Fruit fly (Drosophila melanogaster): ENCODE measurements around the gene CG17026.

Gene CG17026

dm6 chr3L:16004401-16005237 lies 29.5 kb downstream of the CG17026 start, which contains the start of the genes hzg and mRpS31 (continued):
- TF ChIP-seq CG4707 (GFP tag; optimal IDR thresholded peaks at IDR 0.05) (no peak), Blimp-1 (GFP tag; optimal IDR thresholded peaks at IDR 0.05) (peak; percentile 65), B-H1 (GFP tag; IDR thresholded peaks at IDR 0.05) (no peak), Deaf1 (tag; optimal IDR thresholded peaks at IDR 0.05) (peak; percentile 25), YL-1 (GFP tag; optimal IDR thresholded peaks at IDR 0.05) (peak; percentile 35), Elba2 (GFP tag; optimal IDR thresholded peaks at IDR 0.05) (no peak), CG4404 (GFP tag; IDR thresholded peaks at IDR 0.05) (peak; percentile 41), MTF-1 (GFP tag; optimal IDR thresholded peaks at IDR 0.05; ENCODE audit: borderline replicate concordance) (no peak), tap (tag; optimal IDR thresholded peaks at IDR 0.05) (peak; percentile 22), Hmx (GFP tag; optimal IDR thresholded peaks at IDR 0.05) (peak; percentile 22), Ada2b (GFP tag; IDR thresholded peaks at IDR 0.05) (peak; percentile 33), CG32532 (GFP tag; IDR thresholded peaks at IDR 0.05) (peak; percentile 51), pho (GFP tag; optimal IDR thresholded peaks at IDR 0.05) (peak; percentile 60), C15 (GFP tag; IDR thresholded peaks at IDR 0.05) (no peak), otp (GFP tag; IDR thresholded peaks at IDR 0.05) (no peak), CG1024 (GFP tag; IDR thresholded peaks at IDR 0.05) (no peak), Mes4 (GFP tag; optimal IDR thresholded peaks at IDR 0.05) (no peak), HLH4C (GFP tag; IDR thresholded peaks at IDR 0.05; ENCODE audit: partially characterized antibody) (no peak), dysf (GFP tag; IDR thresholded peaks at IDR 0.05) (peak; percentile 46; the same call in 1 of the 3 replicates), vnd (GFP tag; IDR thresholded peaks at IDR 0.05; ENCODE audit: partially characterized antibody) (no peak), Gug (GFP tag; IDR thresholded peaks at IDR 0.05) (peak; percentile 19; the same call in 1 of the 4 replicates), fd96Cb (tag; optimal IDR thresholded peaks at IDR 0.05) (peak; percentile 45), CG17385 (GFP tag; optimal IDR thresholded peaks at IDR 0.05) (peak; percentile 26), CG3838 (GFP tag; optimal IDR thresholded peaks at IDR 0.05) (peak; percentile 32), ewg (GFP tag; optimal IDR thresholded peaks at IDR 0.05) (no peak), CG1233 (GFP tag; optimal IDR thresholded peaks at IDR 0.05) (peak; percentile 45), D (optimal IDR thresholded peaks at IDR 0.05) (no peak), D (GFP tag; optimal IDR thresholded peaks at IDR 0.05) (peak; percentile 26), Hand (GFP tag; optimal IDR thresholded peaks at IDR 0.05) (no peak), chif (GFP tag; optimal IDR thresholded peaks at IDR 0.05) (peak; percentile 14 to 25), CG8388 (GFP tag; optimal IDR thresholded peaks at IDR 0.05) (peak; percentile 21), Tbp (GFP tag; optimal IDR thresholded peaks at IDR 0.05) (no peak), scrt (GFP tag; optimal IDR thresholded peaks at IDR 0.05) (peak; percentile 34), gt (GFP tag; IDR thresholded peaks at IDR 0.05) (no peak), sc (optimal IDR thresholded peaks at IDR 0.05) (no peak), sc (GFP tag; optimal IDR thresholded peaks at IDR 0.05) (no peak), eve (GFP tag; optimal IDR thresholded peaks at IDR 0.05) (no peak), CG13296 (GFP tag; optimal IDR thresholded peaks at IDR 0.05) (no peak), CG14710 (tag; optimal IDR thresholded peaks at IDR 0.05) (peak; percentile 79), bcd (GFP tag; optimal IDR thresholded peaks at IDR 0.05) (peak; percentile 14), disco-r (GFP tag; optimal IDR thresholded peaks at IDR 0.05) (no peak), mam (GFP tag; optimal IDR thresholded peaks at IDR 0.05) (peak; percentile 69), CG8089 (GFP tag; optimal IDR thresholded peaks at IDR 0.05) (no peak), CG10543 (GFP tag; optimal IDR thresholded peaks at IDR 0.05) (no peak), GATAe (GFP tag; conservative IDR thresholded peaks at IDR 0.05) (no peak), CG9876 (GFP tag; optimal IDR thresholded peaks at IDR 0.05) (no peak), sima (GFP tag; optimal IDR thresholded peaks at IDR 0.05) (no peak), Bdp1 (GFP tag; optimal IDR thresholded peaks at IDR 0.05) (peak; percentile 26), Fer2 (tag; optimal IDR thresholded peaks at IDR 0.05) (peak; percentile 20), pros (GFP tag; optimal IDR thresholded peaks at IDR 0.05) (no peak)

Measured in whole organism, embryonic.